Worm (Caenorhabditis elegans) whole organism, mixed stage, embryonic: ENCODE data around the gene fbxa-220.

Experiments
- M03D4.4 ChIP-seq: sonication (generic microtip); optimal IDR thresholded peaks from 2 replicates; lab custom pipeline; 2017; ENCODE audit warnings: mild to moderate bottlenecking, missing genetic modification characterization, missing compliant biosample characterization
- bed-3 ChIP-seq: fragments of 200-800 bp; sonication (Bioruptor generic); optimal IDR thresholded peaks from 3 replicates; lab custom pipeline; 2018; ENCODE audit warnings: mild to moderate bottlenecking, missing genetic modification characterization, moderate library complexity, missing compliant biosample characterization
- blmp-1 ChIP-seq: fragments of 150-350 bp; optimal IDR thresholded peaks from 2 replicates; lab custom pipeline; 2014; ENCODE audit warnings: missing biosample characterization, missing genetic modification characterization
- ceh-39 ChIP-seq: fragments of 150-350 bp; optimal IDR thresholded peaks from 2 replicates; lab custom pipeline; 2014; ENCODE audit warnings: missing biosample characterization, missing genetic modification characterization
- ceh-43 ChIP-seq: fragments of 200-800 bp; sonication (Bioruptor generic); optimal IDR thresholded peaks from 2 replicates; lab custom pipeline; 2018; ENCODE audit warnings: mild to moderate bottlenecking, missing genetic modification characterization, moderate library complexity, missing compliant biosample characterization
- ceh-83 ChIP-seq: fragments of 200-800 bp; sonication (Bioruptor generic); optimal IDR thresholded peaks from 2 replicates; lab custom pipeline; 2018; ENCODE audit warnings: mild to moderate bottlenecking, missing genetic modification characterization, missing compliant biosample characterization
- cnd-1 ChIP-seq: fragments of 200-800 bp; sonication (Bioruptor generic); optimal IDR thresholded peaks from 2 replicates; lab custom pipeline; 2018; ENCODE audit warnings: mild to moderate bottlenecking, missing genetic modification characterization, missing compliant biosample characterization
- drap-1 ChIP-seq: fragments of 200-800 bp; sonication (Bioruptor generic); optimal IDR thresholded peaks from 3 replicates; lab custom pipeline; 2018; ENCODE audit warnings: mild to moderate bottlenecking, missing genetic modification characterization, missing compliant biosample characterization
- elt-1 ChIP-seq: sonication (generic microtip); optimal IDR thresholded peaks from 2 replicates; lab custom pipeline; 2017; ENCODE audit warnings: missing genetic modification characterization, mild to moderate bottlenecking, missing compliant biosample characterization, antibody characterized with exemption, moderate library complexity, borderline replicate concordance; ENCODE audit not compliant: insufficient read depth
- elt-3 ChIP-seq: fragments of 150-350 bp; optimal IDR thresholded peaks from 2 replicates; lab custom pipeline; 2014; ENCODE audit warnings: missing biosample characterization, missing genetic modification characterization
- flh-1 ChIP-seq: fragments of 200-800 bp; sonication (Bioruptor generic); optimal IDR thresholded peaks from 2 replicates; lab custom pipeline; 2018; ENCODE audit warnings: mild to moderate bottlenecking, missing genetic modification characterization, moderate library complexity, missing compliant biosample characterization
- hlh-1 ChIP-seq: fragments of 150-350 bp; optimal IDR thresholded peaks from 2 replicates; lab custom pipeline; 2014; ENCODE audit warnings: missing biosample characterization, missing genetic modification reagents, missing genetic modification characterization
- lin-13 ChIP-seq: fragments of 150-350 bp; optimal IDR thresholded peaks from 2 replicates; lab custom pipeline; 2014; ENCODE audit warnings: missing biosample characterization, missing genetic modification characterization
- lin-32 ChIP-seq: fragments of 200-800 bp; sonication (Bioruptor generic); optimal IDR thresholded peaks from 2 replicates; lab custom pipeline; 2018; ENCODE audit warnings: mild to moderate bottlenecking, missing genetic modification characterization, missing compliant biosample characterization
- lsy-2 ChIP-seq: fragments of 150-350 bp; optimal IDR thresholded peaks from 2 replicates; lab custom pipeline; 2014; ENCODE audit warnings: missing biosample characterization, missing genetic modification characterization
- mab-5 ChIP-seq: fragments of 150-350 bp; optimal IDR thresholded peaks from 2 replicates; lab custom pipeline; 2014; ENCODE audit warnings: missing biosample characterization, missing genetic modification characterization
- mep-1 ChIP-seq: fragments of 150-350 bp; optimal IDR thresholded peaks from 2 replicates; lab custom pipeline; 2017; ENCODE audit warnings: missing biosample characterization, missing genetic modification reagents, missing genetic modification characterization, inconsistent platforms
- mls-2 ChIP-seq: sonication (generic microtip); optimal IDR thresholded peaks from 2 replicates; lab custom pipeline; 2016; ENCODE audit warnings: mild to moderate bottlenecking, missing genetic modification characterization, moderate library complexity, missing compliant biosample characterization
- nhr-12 ChIP-seq: fragments of 150-350 bp; optimal IDR thresholded peaks from 2 replicates; lab custom pipeline; 2014; ENCODE audit warnings: missing biosample characterization, missing genetic modification characterization
- nhr-2 ChIP-seq: fragments of 150-350 bp; optimal IDR thresholded peaks from 2 replicates; lab custom pipeline; 2014; ENCODE audit warnings: missing biosample characterization, missing genetic modification characterization
- nhr-237 ChIP-seq: fragments of 150-350 bp; optimal IDR thresholded peaks from 2 replicates; lab custom pipeline; 2014; ENCODE audit warnings: missing biosample characterization, missing genetic modification characterization
- nhr-28 ChIP-seq: fragments of 150-350 bp; optimal IDR thresholded peaks from 2 replicates; lab custom pipeline; 2014; ENCODE audit warnings: missing biosample characterization, missing genetic modification characterization
- nhr-76 ChIP-seq: sonication (generic microtip); optimal IDR thresholded peaks from 2 replicates; lab custom pipeline; 2017; ENCODE audit warnings: missing biosample characterization, missing genetic modification characterization
- sem-2 ChIP-seq: fragments of 200-800 bp; sonication (Bioruptor generic); optimal IDR thresholded peaks from 2 replicates; lab custom pipeline; 2018; ENCODE audit warnings: mild to moderate bottlenecking, missing genetic modification characterization, missing compliant biosample characterization
- snpc-4 ChIP-seq: fragments of 150-350 bp; optimal IDR thresholded peaks from 2 replicates; lab custom pipeline; 2014; ENCODE audit warnings: missing biosample characterization, missing genetic modification characterization
- sptf-1 ChIP-seq: sonication (generic microtip); optimal IDR thresholded peaks from 2 replicates; lab custom pipeline; 2017; ENCODE audit warnings: mild to moderate bottlenecking, missing genetic modification characterization, moderate library complexity, missing compliant biosample characterization
- unc-120 ChIP-seq: sonication (generic microtip); optimal IDR thresholded peaks from 2 replicates; lab custom pipeline; 2017; ENCODE audit warnings: missing genetic modification characterization, missing compliant biosample characterization; ENCODE audit not compliant: poor library complexity, severe bottlenecking
- unc-62 ChIP-seq: fragments of 150-350 bp; optimal IDR thresholded peaks from 2 replicates; lab custom pipeline; 2014; ENCODE audit warnings: missing biosample characterization, missing genetic modification reagents, missing genetic modification characterization
- zip-8 ChIP-seq: fragments of 150-350 bp; optimal IDR thresholded peaks from 2 replicates; lab custom pipeline; 2014; ENCODE audit warnings: missing biosample characterization, missing genetic modification characterization
- ztf-11 ChIP-seq: fragments of 150-350 bp; optimal IDR thresholded peaks from 2 replicates; lab custom pipeline; 2014; ENCODE audit warnings: missing biosample characterization, missing genetic modification characterization

The fbxa-220 gene

ce11 chrIII:11444796-11445386, 39.1 kb downstream of the fbxa-220 start:
- no peak for TF ChIP-seq lin-32 (GFP tag; lab: Kevin White, UChicago)
- TF ChIP-seq elt-3: no peak
- TF ChIP-seq mls-2 (tag; lab: Kevin White, UChicago): no peak
- TF ChIP-seq hlh-1 (tag; lab: Kevin White, UChicago): no peak
- TF ChIP-seq elt-1: no peak
- TF ChIP-seq ceh-39 (tag; lab: Kevin White, UChicago): no peak
- TF ChIP-seq bed-3 (GFP tag; lab: Kevin White, UChicago): no peak
- no peak for TF ChIP-seq lin-13 (tag; lab: Kevin White, UChicago)
- TF ChIP-seq snpc-4 (tag; lab: Kevin White, UChicago): no peak
- no peak for TF ChIP-seq M03D4.4 (tag; lab: Kevin White, UChicago)
- TF ChIP-seq sem-2 (GFP tag; lab: Kevin White, UChicago): no peak
- no peak for TF ChIP-seq flh-1
- TF ChIP-seq lsy-2 (tag; lab: Kevin White, UChicago): no peak
- TF ChIP-seq nhr-12 (tag; lab: Kevin White, UChicago): no peak
- TF ChIP-seq nhr-28 (tag; lab: Kevin White, UChicago): no peak
- TF ChIP-seq nhr-237 (tag; lab: Kevin White, UChicago): no peak
- no peak for TF ChIP-seq zip-8 (tag; lab: Kevin White, UChicago)
- TF ChIP-seq, all 35 proteins: peak for 0

DNA sequence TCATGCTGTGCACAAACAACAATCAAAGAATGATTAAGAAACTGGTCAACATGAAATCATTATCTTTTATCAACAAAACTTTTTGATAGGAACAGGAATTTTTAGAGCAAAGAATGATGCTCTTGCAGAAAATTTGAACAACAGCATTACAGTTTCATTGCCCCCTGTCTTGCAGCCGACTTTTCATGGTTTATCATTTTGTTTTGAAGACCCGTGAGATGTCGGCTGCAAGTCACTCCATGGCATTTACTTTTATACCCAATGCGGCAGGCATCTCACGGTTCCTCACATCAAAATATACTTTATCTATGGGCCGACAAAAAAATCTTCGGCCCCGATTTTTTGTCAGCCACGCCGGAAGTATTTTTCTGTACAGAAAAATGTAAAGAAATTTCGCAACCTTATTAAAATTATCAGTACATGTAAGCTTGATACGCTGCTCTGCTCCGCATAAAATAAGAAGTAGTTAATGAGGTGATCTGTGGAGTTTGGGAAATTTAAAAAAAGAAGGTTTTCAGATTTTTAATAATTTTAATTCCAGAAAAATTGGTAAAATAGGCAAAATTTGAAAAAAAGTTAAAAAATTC, 40.5 kb downstream of the fbxa-220 start:
- TF ChIP-seq M03D4.4 (tag; lab: Kevin White, UChicago) (no peak), blmp-1 (tag; lab: Kevin White, UChicago) (no peak), ceh-39 (tag; lab: Kevin White, UChicago) (no peak), ztf-11 (tag; lab: Kevin White, UChicago) (no peak), nhr-237 (tag; lab: Kevin White, UChicago) (no peak), mab-5 (tag; lab: Kevin White, UChicago) (no peak), unc-120 (tag; lab: Kevin White, UChicago) (no peak), sem-2 (GFP tag; lab: Kevin White, UChicago) (no peak), bed-3 (GFP tag; lab: Kevin White, UChicago) (no peak), elt-3 (no peak), nhr-2 (tag; lab: Kevin White, UChicago) (no peak), ceh-43 (GFP tag; lab: Kevin White, UChicago) (no peak), mep-1 (tag; lab: Kevin White, UChicago) (no peak), lsy-2 (tag; lab: Kevin White, UChicago) (no peak), ceh-83 (no peak), drap-1 (GFP tag; lab: Kevin White, UChicago) (no peak), sptf-1 (tag; lab: Kevin White, UChicago) (no peak), nhr-12 (tag; lab: Kevin White, UChicago) (no peak), unc-62 (GFP tag; lab: Kevin White, UChicago) (no peak), lin-13 (tag; lab: Kevin White, UChicago) (no peak)

DNA sequence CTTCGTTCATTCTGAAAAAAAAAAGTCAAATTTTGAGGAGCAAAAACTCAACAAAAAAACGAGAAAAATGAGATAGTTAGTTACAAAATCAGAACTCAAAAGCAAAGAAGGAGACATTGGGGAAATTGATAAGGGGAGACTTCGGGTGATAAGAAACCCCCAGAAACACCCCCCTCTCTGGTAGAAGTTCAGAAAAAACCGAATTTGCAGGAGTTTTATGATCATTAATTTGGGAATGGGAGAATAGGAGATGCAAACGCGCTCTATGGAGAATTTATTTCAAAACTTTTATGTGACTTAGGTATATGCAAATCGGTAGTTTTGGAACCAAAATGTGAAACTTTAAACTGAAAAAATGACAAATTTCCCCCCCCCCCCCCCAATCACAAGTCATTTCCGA, 41.4 kb downstream of the fbxa-220 start, which contains the start of gene sbp-1:
Gene sbp-1, minus strand, starts transcription at position 11 of the 400 bp plus-strand sequence.
- TF ChIP-seq mab-5 (tag; lab: Kevin White, UChicago) (no peak), bed-3 (GFP tag; lab: Kevin White, UChicago) (no peak), lsy-2 (tag; lab: Kevin White, UChicago) (no peak), snpc-4 (tag; lab: Kevin White, UChicago) (no peak), nhr-76 (tag; lab: Kevin White, UChicago) (no peak), sptf-1 (tag; lab: Kevin White, UChicago) (no peak), cnd-1 (tag; lab: Kevin White, UChicago) (no peak), lin-13 (tag; lab: Kevin White, UChicago) (no peak), M03D4.4 (tag; lab: Kevin White, UChicago) (no peak), nhr-237 (tag; lab: Kevin White, UChicago) (no peak), nhr-28 (tag; lab: Kevin White, UChicago) (no peak), hlh-1 (tag; lab: Kevin White, UChicago) (no peak), nhr-2 (tag; lab: Kevin White, UChicago) (no peak), blmp-1 (tag; lab: Kevin White, UChicago) (no peak), nhr-12 (tag; lab: Kevin White, UChicago) (no peak), ceh-39 (tag; lab: Kevin White, UChicago) (no peak)
- TF ChIP-seq, all 35 proteins: peak for 0
